Fruit fly (Drosophila melanogaster): ENCODE measurements around the gene mia.
A peak's percentile ranks its signal among the peaks of the same experiment; 100 is the strongest.

The mia gene

DNA sequence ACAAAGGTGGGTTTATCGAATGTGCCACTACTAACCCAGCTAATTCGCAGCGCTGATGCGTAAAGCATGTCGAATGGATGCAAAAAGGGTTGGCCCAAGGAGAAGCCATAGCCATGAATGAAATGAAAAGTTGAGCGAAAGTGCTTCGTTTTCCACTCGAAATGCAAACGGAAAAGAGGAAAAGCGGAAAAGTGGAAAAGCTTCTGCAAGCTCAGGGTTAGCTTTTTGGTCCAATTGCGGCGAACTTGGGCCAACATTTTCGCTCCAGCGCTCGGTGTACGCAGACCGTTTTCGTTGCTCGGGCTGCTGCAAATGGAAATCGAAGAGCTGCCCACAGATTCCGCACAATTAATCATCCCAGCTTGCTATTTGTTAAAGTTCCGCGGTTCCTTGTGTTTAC, 26.2 kb downstream of the mia start:
- 0 out of 3 replicates have a peak, but pooled peaks have one; percentile 30 for TF ChIP-seq CG4496 (GFP tag; IDR thresholded peaks at IDR 0.05)
- 0 out of 2 replicates have a peak, but pooled peaks have one; percentile 15 for TF ChIP-seq Ets98B (GFP tag; IDR thresholded peaks at IDR 0.05)
- no peak for TF ChIP-seq CG10348 (GFP tag; IDR thresholded peaks at IDR 0.05)

DNA sequence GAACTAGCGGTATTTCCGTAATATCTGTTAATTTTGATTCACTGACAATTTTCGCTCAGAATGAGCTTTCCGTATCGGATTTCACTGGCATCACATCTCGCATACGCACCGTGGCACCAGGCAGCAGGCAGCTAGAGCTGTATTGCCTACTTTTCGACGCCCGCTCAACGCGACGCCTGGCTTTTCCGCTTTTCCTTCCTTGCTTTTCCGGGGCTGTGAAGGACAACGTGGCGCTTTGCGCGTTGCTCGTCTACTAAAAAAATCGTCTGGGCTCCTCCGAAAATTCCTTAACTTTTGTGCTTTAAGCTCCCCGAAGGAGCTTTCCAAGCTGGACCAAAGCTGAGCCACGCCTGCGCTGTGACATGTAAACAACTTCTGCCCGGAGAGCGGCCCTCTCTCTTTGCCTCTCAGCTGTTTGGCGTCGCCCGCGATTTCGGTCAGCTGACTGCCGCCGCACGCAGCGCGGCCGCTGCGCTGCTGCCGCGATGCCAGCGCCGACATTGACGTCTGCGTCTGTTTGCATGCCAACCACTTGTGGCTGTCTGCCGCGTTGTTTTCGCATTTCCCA, 27.8 kb downstream of the mia start, which contains the start of the genes CG43845 and Nmdar1:
CG43845 (minus strand) TSS at position 51 of the 568 bp plus-strand sequence.
Nmdar1 (minus strand) TSS at position 259 of the 568 bp plus-strand sequence.
- TF ChIP-seq CG12605 (GFP tag; IDR thresholded peaks at IDR 0.05) (peak; percentile 95), CG32121 (GFP tag; IDR thresholded peaks at IDR 0.05) (no peak), CG14655 (GFP tag; optimal IDR thresholded peaks at IDR 0.05) (no peak), EcR (GFP tag; optimal IDR thresholded peaks at IDR 0.05) (no peak), CG4496 (GFP tag; IDR thresholded peaks at IDR 0.05) (peak; percentile 29; the same call in 1 of the 3 replicates), CG9948 (tag; optimal IDR thresholded peaks at IDR 0.05) (no peak)

DNA sequence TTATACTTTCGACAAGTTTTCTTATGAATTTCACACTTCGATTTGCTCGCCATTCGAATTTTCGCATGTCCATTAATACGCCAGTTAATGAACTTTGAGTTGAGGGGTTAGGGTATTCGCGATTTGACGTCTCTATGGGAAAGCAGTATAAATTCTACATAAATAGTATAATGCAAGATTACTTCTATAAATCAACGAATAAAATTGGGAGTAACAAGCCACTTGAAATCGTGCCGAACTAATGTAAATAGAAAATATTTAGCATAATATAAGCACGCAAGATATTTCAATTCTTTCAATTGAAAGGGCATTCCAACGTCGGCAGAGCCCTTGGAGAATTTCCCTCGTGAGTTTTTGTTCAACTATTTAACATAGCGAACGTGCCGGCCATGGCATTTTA, 30.4 kb downstream of the mia start:
- TF ChIP-seq CG9948 (tag; optimal IDR thresholded peaks at IDR 0.05) (no peak), CG4496 (GFP tag; IDR thresholded peaks at IDR 0.05) (0 out of 3 replicates have a peak, but pooled peaks have one; percentile 20), rn (GFP tag; IDR thresholded peaks at IDR 0.05) (no peak), CG17806 (tag; optimal IDR thresholded peaks at IDR 0.05) (no peak)

DNA sequence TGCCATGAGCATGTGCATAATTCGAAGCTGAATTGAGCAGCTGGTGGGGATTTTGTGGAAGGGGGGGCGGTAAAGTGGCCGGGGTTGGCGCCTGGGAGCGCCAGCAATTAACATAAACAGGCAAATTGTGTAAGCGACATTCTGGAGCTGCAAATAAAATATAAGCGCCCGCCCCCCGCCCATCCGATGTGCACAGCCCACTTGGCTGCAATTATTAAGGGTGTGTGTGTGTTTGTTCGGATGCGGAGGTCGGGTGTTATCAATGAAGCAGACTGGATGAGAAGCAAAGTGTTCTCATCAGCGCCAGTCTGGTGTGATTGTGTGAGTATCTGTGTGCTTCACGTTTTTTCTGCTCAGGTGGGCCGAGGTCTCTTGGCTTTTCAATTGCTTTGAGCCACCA, 31.2 kb downstream of the mia start:
- TF ChIP-seq CG8301 (tag; optimal IDR thresholded peaks at IDR 0.05) = no peak
- TF ChIP-seq CG13204 (GFP tag; optimal IDR thresholded peaks at IDR 0.05) = peak; percentile 51

DNA sequence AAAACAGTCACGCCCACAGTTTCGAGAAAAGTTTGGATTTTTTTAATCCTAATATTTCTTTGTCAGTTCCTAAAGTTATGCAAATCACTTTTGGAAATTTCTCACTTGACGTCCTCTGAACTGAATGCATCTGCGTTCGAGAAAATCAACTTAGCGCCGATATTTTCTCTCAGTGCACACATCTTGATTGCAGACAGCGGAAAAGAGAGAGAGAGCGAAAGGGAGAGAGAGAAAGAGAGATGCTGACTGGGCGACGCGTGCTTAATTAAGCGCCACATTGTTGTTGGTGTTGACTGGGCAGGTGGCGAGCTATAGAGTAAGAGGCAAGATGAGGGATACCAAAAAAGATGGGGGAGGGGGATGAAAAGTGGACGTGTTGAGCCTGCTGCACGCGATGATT, 32.3 kb downstream of the mia start:
- TF ChIP-seq CG17806 (tag; optimal IDR thresholded peaks at IDR 0.05) = peak; percentile 60
- peak; percentile 52 for TF ChIP-seq CG15710 (tag; optimal IDR thresholded peaks at IDR 0.05)
- peak; percentile 65 for TF ChIP-seq CG8159 (tag; optimal IDR thresholded peaks at IDR 0.05)
- peak; percentile 74 for TF ChIP-seq CG14655 (GFP tag; optimal IDR thresholded peaks at IDR 0.05)
- no peak for TF ChIP-seq rn (GFP tag; IDR thresholded peaks at IDR 0.05)
- peak; percentile 57; the same call in 1 of the 2 replicates for TF ChIP-seq CG32121 (GFP tag; IDR thresholded peaks at IDR 0.05)
- TF ChIP-seq Pif1B (GFP tag; optimal IDR thresholded peaks at IDR 0.05) = peak; percentile 61
- TF ChIP-seq CG9948 (tag; optimal IDR thresholded peaks at IDR 0.05) = peak; percentile 58
- peak; percentile 72 for TF ChIP-seq Ets98B (GFP tag; IDR thresholded peaks at IDR 0.05)
- TF ChIP-seq EcR (GFP tag; optimal IDR thresholded peaks at IDR 0.05) = no peak
- TF ChIP-seq fd96Ca (GFP tag; IDR thresholded peaks at IDR 0.05) = peak; percentile 71; the same call in 2 of the 3 replicates
- peak; percentile 34 for TF ChIP-seq CG34367 (tag; optimal IDR thresholded peaks at IDR 0.05)
- peak; percentile 10 for TF ChIP-seq gl (tag; optimal IDR thresholded peaks at IDR 0.05)
- TF ChIP-seq CG4496 (GFP tag; IDR thresholded peaks at IDR 0.05) = peak; percentile 64; the same call in 1 of the 3 replicates
- no peak for TF ChIP-seq CG10348 (GFP tag; IDR thresholded peaks at IDR 0.05)
- no peak for TF ChIP-seq CG12605 (GFP tag; IDR thresholded peaks at IDR 0.05)
- peak; percentile 47 for TF ChIP-seq CG13204 (GFP tag; optimal IDR thresholded peaks at IDR 0.05)
- peak; percentile 61 for TF ChIP-seq CG8301 (tag; optimal IDR thresholded peaks at IDR 0.05)
- TF ChIP-seq D1 (tag; optimal IDR thresholded peaks at IDR 0.05) = peak; percentile 1
- peak; percentile 75 for TF ChIP-seq Snoo (tag; optimal IDR thresholded peaks at IDR 0.05)
- peak; percentile 73 for TF ChIP-seq Pif1A (GFP tag; optimal IDR thresholded peaks at IDR 0.05)

DNA sequence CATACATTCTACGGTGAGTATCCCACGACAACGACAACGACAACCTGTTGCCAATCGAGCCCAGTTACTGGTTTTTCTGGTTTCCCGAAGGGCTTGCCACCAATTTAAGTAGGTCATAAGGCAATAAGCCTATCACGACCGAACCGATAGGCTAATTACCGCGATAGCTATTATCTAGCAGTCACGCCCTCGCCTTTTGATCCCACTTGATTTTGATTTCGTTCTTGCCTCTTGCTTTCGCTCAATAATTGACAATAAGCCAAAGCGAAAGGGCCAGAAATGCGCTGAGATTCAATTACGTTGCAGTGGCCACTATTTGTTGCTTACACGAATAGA, 33.1 kb downstream of the mia start:
- TF ChIP-seq EcR (GFP tag; optimal IDR thresholded peaks at IDR 0.05) (peak; percentile 76), CG13204 (GFP tag; optimal IDR thresholded peaks at IDR 0.05) (no peak)

DNA sequence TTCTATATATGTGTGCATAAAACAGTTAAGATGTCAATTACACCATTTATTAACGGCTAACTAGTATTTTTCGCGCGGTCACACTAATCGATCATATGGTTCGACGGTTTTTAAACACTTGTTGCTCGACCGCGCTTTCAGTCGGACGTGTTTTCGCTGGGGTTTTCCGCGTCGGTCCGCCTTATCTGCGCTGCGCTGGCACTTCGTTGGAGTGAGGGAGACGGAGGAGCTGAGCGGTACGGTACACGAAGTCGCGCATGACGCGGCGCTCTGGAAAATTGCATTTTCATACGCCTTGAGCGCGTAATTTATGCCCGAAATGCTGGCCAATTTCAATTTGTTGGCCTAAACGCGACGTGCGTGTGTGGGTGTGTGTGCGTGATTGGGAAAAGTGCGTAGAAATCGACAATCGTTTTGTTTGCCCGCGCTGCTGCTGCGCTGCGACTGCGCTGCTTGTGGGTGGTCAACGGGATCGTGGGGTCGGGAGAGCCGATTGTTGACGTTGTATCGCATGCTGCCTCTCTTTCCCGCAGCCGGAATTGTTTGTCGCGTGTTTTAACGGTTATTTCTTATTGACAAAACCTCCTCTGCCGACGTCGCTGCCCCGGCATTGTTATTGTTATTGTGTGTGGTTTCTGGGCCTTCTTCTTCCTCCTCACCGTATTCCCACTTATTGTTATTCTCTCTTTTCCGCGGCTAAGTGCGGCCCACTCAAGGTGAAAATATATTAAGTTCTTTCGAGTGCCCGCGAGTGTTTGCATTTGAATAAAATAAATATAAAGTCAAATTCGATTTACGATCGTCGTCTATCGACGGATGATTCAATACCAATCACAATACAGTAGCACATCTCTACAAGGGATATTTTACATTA, 33.7 kb downstream of the mia start, which contains the start of gene Itpr:
Itpr (plus strand) TSS at position 116 of the 874 bp plus-strand sequence.
- TF ChIP-seq gl (tag; optimal IDR thresholded peaks at IDR 0.05) (no peak), CG13204 (GFP tag; optimal IDR thresholded peaks at IDR 0.05) (peak; percentile 94), EcR (GFP tag; optimal IDR thresholded peaks at IDR 0.05) (peak; percentile 7), CG17806 (tag; optimal IDR thresholded peaks at IDR 0.05) (no peak), CG4496 (GFP tag; IDR thresholded peaks at IDR 0.05) (peak; percentile 49; the same call in 2 of the 3 replicates), CG14655 (GFP tag; optimal IDR thresholded peaks at IDR 0.05) (no peak), fd96Ca (GFP tag; IDR thresholded peaks at IDR 0.05) (peak; percentile 32; the same call in 1 of the 3 replicates), Ets98B (GFP tag; IDR thresholded peaks at IDR 0.05) (peak; percentile 28; the same call in 1 of the 2 replicates), Snoo (tag; optimal IDR thresholded peaks at IDR 0.05) (no peak), CG32121 (GFP tag; IDR thresholded peaks at IDR 0.05) (peak; percentile 44; the same call in 1 of the 2 replicates)

Data from whole organism, pupa.